Fruit fly (Drosophila melanogaster): ENCODE measurements around the gene Whamy.

The Whamy gene

dm6 chr3R:9756187-9756586, 18.0 kb downstream of the Whamy start, which contains the start of the genes Alg12 and Rpt3R (continued):
- TF ChIP-seq Kr (GFP tag; optimal IDR thresholded peaks at IDR 0.05) (no peak), CG14860 (GFP tag; IDR thresholded peaks at IDR 0.05; ENCODE audit: partially characterized antibody) (0 out of 3 replicates have a peak, but pooled peaks have one; percentile 30), dpn (GFP tag; optimal IDR thresholded peaks at IDR 0.05) (no peak), CG12155 (GFP tag; optimal IDR thresholded peaks at IDR 0.05) (no peak), grau (tag; optimal IDR thresholded peaks at IDR 0.05) (no peak), fru (optimal IDR thresholded peaks at IDR 0.05) (no peak), wdn (GFP tag; IDR thresholded peaks at IDR 0.05) (no peak), CG4424 (GFP tag; optimal IDR thresholded peaks at IDR 0.05) (no peak), CG16813 (GFP tag; IDR thresholded peaks at IDR 0.05; ENCODE audit: partially characterized antibody) (peak; percentile 48; the same call in 2 of the 3 replicates), ATbp (GFP tag; optimal IDR thresholded peaks at IDR 0.05) (no peak), Lim3 (GFP tag; IDR thresholded peaks at IDR 0.05) (no peak), ash1 (GFP tag; optimal IDR thresholded peaks at IDR 0.05) (no peak), tgo (GFP tag; IDR thresholded peaks at IDR 0.05) (no peak), kah (GFP tag; optimal IDR thresholded peaks at IDR 0.05) (peak; percentile 94), Fer1 (GFP tag; optimal IDR thresholded peaks at IDR 0.05) (no peak), onecut (GFP tag; IDR thresholded peaks at IDR 0.05) (no peak; the same call in 1 of the 2 replicates), cato (GFP tag; optimal IDR thresholded peaks at IDR 0.05; ENCODE audit: borderline replicate concordance) (no peak), tll (GFP tag; optimal IDR thresholded peaks at IDR 0.05) (no peak), Sry-δ (GFP tag; optimal IDR thresholded peaks at IDR 0.05) (peak; percentile 40), CG3065 (GFP tag; optimal IDR thresholded peaks at IDR 0.05) (no peak), CG17359 (tag; optimal IDR thresholded peaks at IDR 0.05) (no peak), Dp (GFP tag; optimal IDR thresholded peaks at IDR 0.05) (peak; percentile 62), bcd (GFP tag; optimal IDR thresholded peaks at IDR 0.05) (no peak), Taf1 (GFP tag; IDR thresholded peaks at IDR 0.05) (no peak), CG11723 (GFP tag; optimal IDR thresholded peaks at IDR 0.05) (no peak), sens-2 (GFP tag; IDR thresholded peaks at IDR 0.05) (no peak), Hsf (GFP tag; optimal IDR thresholded peaks at IDR 0.05) (no peak), Mes4 (GFP tag; optimal IDR thresholded peaks at IDR 0.05) (no peak), fd102C (GFP tag; optimal IDR thresholded peaks at IDR 0.05) (no peak), NK7.1 (GFP tag; optimal IDR thresholded peaks at IDR 0.05) (no peak), sd (tag; optimal IDR thresholded peaks at IDR 0.05) (no peak), MBD-R2 (GFP tag; IDR thresholded peaks at IDR 0.05) (peak; percentile 72), pzg (GFP tag; optimal IDR thresholded peaks at IDR 0.05) (peak; percentile 38), aop (GFP tag; IDR thresholded peaks at IDR 0.05) (no peak), psq (GFP tag; optimal IDR thresholded peaks at IDR 0.05) (no peak), GATAe (GFP tag; conservative IDR thresholded peaks at IDR 0.05) (no peak), CG8944 (GFP tag; optimal IDR thresholded peaks at IDR 0.05) (no peak), CG4820 (GFP tag; optimal IDR thresholded peaks at IDR 0.05) (no peak), chinmo (GFP tag; IDR thresholded peaks at IDR 0.05; ENCODE audit: partially characterized antibody) (no peak), Fer2 (tag; optimal IDR thresholded peaks at IDR 0.05) (no peak), CG10543 (GFP tag; optimal IDR thresholded peaks at IDR 0.05) (no peak), ab (GFP tag; optimal IDR thresholded peaks at IDR 0.05) (no peak), fu2 (GFP tag; optimal IDR thresholded peaks at IDR 0.05) (no peak), zen (tag; optimal IDR thresholded peaks at IDR 0.05) (no peak), sc (optimal IDR thresholded peaks at IDR 0.05) (no peak), sc (GFP tag; optimal IDR thresholded peaks at IDR 0.05) (no peak), Doc2 (GFP tag; IDR thresholded peaks at IDR 0.05) (no peak), CG3281 (GFP tag; optimal IDR thresholded peaks at IDR 0.05) (no peak), otp (GFP tag; IDR thresholded peaks at IDR 0.05) (no peak), insv (GFP tag; optimal IDR thresholded peaks at IDR 0.05) (no peak), ems (GFP tag; optimal IDR thresholded peaks at IDR 0.05) (no peak), al (GFP tag; IDR thresholded peaks at IDR 0.05) (no peak)

Data from whole organism, embryonic.